Worm (Caenorhabditis elegans) whole organism, L4 larva: ENCODE measurements around the gene memb-2.

Experiments
- ceh-82 ChIP-seq: sonication (generic microtip); optimal IDR thresholded peaks from 2 replicates; lab custom pipeline; 2017; ENCODE audit warnings: missing biosample characterization, missing genetic modification characterization
- nhr-11 ChIP-seq: fragments of 150-350 bp; optimal IDR thresholded peaks from 2 replicates; lab custom pipeline; 2014; ENCODE audit warnings: missing biosample characterization, missing genetic modification characterization

- TF ChIP-seq ceh-82 (tag; lab: Kevin White, UChicago): no peak
- no peak for TF ChIP-seq nhr-11 (tag; lab: Kevin White, UChicago)
Observed at ce11 chrV:5617301-5617700, 2.6 kb downstream of the memb-2 start, which contains the start of gene M03E7.2.
